Worm (Caenorhabditis elegans) whole organism, mixed stage, embryonic: ENCODE results near the gene R53.8.

ENCODE experiments used
- M03D4.4 ChIP-seq: sonication (generic microtip); optimal IDR thresholded peaks from 2 replicates; lab custom pipeline; 2017; ENCODE audit warnings: mild to moderate bottlenecking, missing genetic modification characterization, missing compliant biosample characterization
- blmp-1 ChIP-seq: fragments of 150-350 bp; optimal IDR thresholded peaks from 2 replicates; lab custom pipeline; 2014; ENCODE audit warnings: missing biosample characterization, missing genetic modification characterization
- ceh-39 ChIP-seq: fragments of 150-350 bp; optimal IDR thresholded peaks from 2 replicates; lab custom pipeline; 2014; ENCODE audit warnings: missing biosample characterization, missing genetic modification characterization
- ceh-43 ChIP-seq: fragments of 200-800 bp; sonication (Bioruptor generic); optimal IDR thresholded peaks from 2 replicates; lab custom pipeline; 2018; ENCODE audit warnings: mild to moderate bottlenecking, missing genetic modification characterization, moderate library complexity, missing compliant biosample characterization
- ceh-83 ChIP-seq: fragments of 200-800 bp; sonication (Bioruptor generic); optimal IDR thresholded peaks from 2 replicates; lab custom pipeline; 2018; ENCODE audit warnings: mild to moderate bottlenecking, missing genetic modification characterization, missing compliant biosample characterization
- ces-1 ChIP-seq: fragments of 150-350 bp; optimal IDR thresholded peaks from 2 replicates; lab custom pipeline; 2014; ENCODE audit warnings: missing biosample characterization, missing genetic modification reagents, missing genetic modification characterization
- cnd-1 ChIP-seq: fragments of 200-800 bp; sonication (Bioruptor generic); optimal IDR thresholded peaks from 2 replicates; lab custom pipeline; 2018; ENCODE audit warnings: mild to moderate bottlenecking, missing genetic modification characterization, missing compliant biosample characterization
- drap-1 ChIP-seq: fragments of 200-800 bp; sonication (Bioruptor generic); optimal IDR thresholded peaks from 3 replicates; lab custom pipeline; 2018; ENCODE audit warnings: mild to moderate bottlenecking, missing genetic modification characterization, missing compliant biosample characterization
- elt-1 ChIP-seq: sonication (generic microtip); optimal IDR thresholded peaks from 2 replicates; lab custom pipeline; 2017; ENCODE audit warnings: missing genetic modification characterization, mild to moderate bottlenecking, missing compliant biosample characterization, antibody characterized with exemption, moderate library complexity, borderline replicate concordance; ENCODE audit not compliant: insufficient read depth
- elt-3 ChIP-seq: fragments of 150-350 bp; optimal IDR thresholded peaks from 2 replicates; lab custom pipeline; 2014; ENCODE audit warnings: missing biosample characterization, missing genetic modification characterization
- flh-1 ChIP-seq: fragments of 200-800 bp; sonication (Bioruptor generic); optimal IDR thresholded peaks from 2 replicates; lab custom pipeline; 2018; ENCODE audit warnings: mild to moderate bottlenecking, missing genetic modification characterization, moderate library complexity, missing compliant biosample characterization
- ham-2 ChIP-seq: fragments of 200-800 bp; sonication (Bioruptor generic); optimal IDR thresholded peaks from 2 replicates; lab custom pipeline; 2018; ENCODE audit warnings: mild to moderate bottlenecking, missing genetic modification characterization, missing compliant biosample characterization
- hlh-1 ChIP-seq: fragments of 150-350 bp; optimal IDR thresholded peaks from 2 replicates; lab custom pipeline; 2014; ENCODE audit warnings: missing biosample characterization, missing genetic modification reagents, missing genetic modification characterization
- lin-32 ChIP-seq: fragments of 200-800 bp; sonication (Bioruptor generic); optimal IDR thresholded peaks from 2 replicates; lab custom pipeline; 2018; ENCODE audit warnings: mild to moderate bottlenecking, missing genetic modification characterization, missing compliant biosample characterization
- lsy-2 ChIP-seq: fragments of 150-350 bp; optimal IDR thresholded peaks from 2 replicates; lab custom pipeline; 2014; ENCODE audit warnings: missing biosample characterization, missing genetic modification characterization
- mep-1 ChIP-seq: fragments of 150-350 bp; optimal IDR thresholded peaks from 2 replicates; lab custom pipeline; 2017; ENCODE audit warnings: missing biosample characterization, missing genetic modification reagents, missing genetic modification characterization, inconsistent platforms
- mls-2 ChIP-seq: sonication (generic microtip); optimal IDR thresholded peaks from 2 replicates; lab custom pipeline; 2016; ENCODE audit warnings: mild to moderate bottlenecking, missing genetic modification characterization, moderate library complexity, missing compliant biosample characterization
- nhr-12 ChIP-seq: fragments of 150-350 bp; optimal IDR thresholded peaks from 2 replicates; lab custom pipeline; 2014; ENCODE audit warnings: missing biosample characterization, missing genetic modification characterization
- nhr-2 ChIP-seq: fragments of 150-350 bp; optimal IDR thresholded peaks from 2 replicates; lab custom pipeline; 2014; ENCODE audit warnings: missing biosample characterization, missing genetic modification characterization
- nhr-237 ChIP-seq: fragments of 150-350 bp; optimal IDR thresholded peaks from 2 replicates; lab custom pipeline; 2014; ENCODE audit warnings: missing biosample characterization, missing genetic modification characterization
- nhr-28 ChIP-seq: fragments of 150-350 bp; optimal IDR thresholded peaks from 2 replicates; lab custom pipeline; 2014; ENCODE audit warnings: missing biosample characterization, missing genetic modification characterization
- nhr-76 ChIP-seq: sonication (generic microtip); optimal IDR thresholded peaks from 2 replicates; lab custom pipeline; 2017; ENCODE audit warnings: missing biosample characterization, missing genetic modification characterization
- pha-4 ChIP-seq: fragments of 150-350 bp; optimal IDR thresholded peaks from 2 replicates; lab custom pipeline; 2018; ENCODE audit warnings: missing biosample characterization, missing genetic modification reagents, missing genetic modification characterization
- sem-2 ChIP-seq: fragments of 200-800 bp; sonication (Bioruptor generic); optimal IDR thresholded peaks from 2 replicates; lab custom pipeline; 2018; ENCODE audit warnings: mild to moderate bottlenecking, missing genetic modification characterization, missing compliant biosample characterization
- sptf-1 ChIP-seq: sonication (generic microtip); optimal IDR thresholded peaks from 2 replicates; lab custom pipeline; 2017; ENCODE audit warnings: mild to moderate bottlenecking, missing genetic modification characterization, moderate library complexity, missing compliant biosample characterization
- unc-120 ChIP-seq: sonication (generic microtip); optimal IDR thresholded peaks from 2 replicates; lab custom pipeline; 2017; ENCODE audit warnings: missing genetic modification characterization, missing compliant biosample characterization; ENCODE audit not compliant: poor library complexity, severe bottlenecking
- unc-39 ChIP-seq: fragments of 150-350 bp; optimal IDR thresholded peaks from 2 replicates; lab custom pipeline; 2014; ENCODE audit warnings: missing biosample characterization, missing genetic modification characterization
- unc-62 ChIP-seq: fragments of 150-350 bp; optimal IDR thresholded peaks from 2 replicates; lab custom pipeline; 2014; ENCODE audit warnings: missing biosample characterization, missing genetic modification reagents, missing genetic modification characterization
- zip-8 ChIP-seq: fragments of 150-350 bp; optimal IDR thresholded peaks from 2 replicates; lab custom pipeline; 2014; ENCODE audit warnings: missing biosample characterization, missing genetic modification characterization
- ztf-11 ChIP-seq: fragments of 150-350 bp; optimal IDR thresholded peaks from 2 replicates; lab custom pipeline; 2014; ENCODE audit warnings: missing biosample characterization, missing genetic modification characterization

R53.8 gene

DNA sequence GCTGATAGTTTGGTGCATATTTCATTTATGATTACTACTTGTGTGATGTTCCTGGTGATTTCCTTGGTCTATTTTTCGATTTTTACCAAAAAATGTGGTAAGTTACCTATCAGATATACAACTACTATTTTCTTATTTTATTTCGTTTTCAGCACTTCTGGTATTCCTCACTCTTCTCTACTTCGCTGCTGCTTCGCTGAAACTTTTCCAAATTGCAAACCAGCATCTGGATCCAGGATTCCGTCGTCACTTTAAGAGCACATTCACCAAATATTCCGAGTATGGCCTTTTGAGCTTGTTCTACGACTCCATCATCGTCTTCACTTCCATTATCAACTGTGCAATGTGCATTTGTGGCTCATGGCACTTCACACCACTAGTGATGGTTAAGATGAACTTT, 32.0 kb downstream of the R53.8 start:
- TF ChIP-seq ceh-83 (GFP tag; lab: Kevin White, UChicago) (no peak), ham-2 (GFP tag; lab: Kevin White, UChicago) (no peak), sptf-1 (tag; lab: Kevin White, UChicago) (no peak), cnd-1 (tag; lab: Kevin White, UChicago) (no peak), nhr-28 (tag; lab: Kevin White, UChicago) (no peak), mep-1 (tag; lab: Kevin White, UChicago) (no peak), M03D4.4 (no peak), zip-8 (tag; lab: Kevin White, UChicago) (no peak), ces-1 (GFP tag; lab: Kevin White, UChicago) (no peak), elt-3 (no peak), lsy-2 (no peak), hlh-1 (tag; lab: Kevin White, UChicago) (no peak), sem-2 (GFP tag; lab: Kevin White, UChicago) (no peak), ceh-39 (tag; lab: Kevin White, UChicago) (no peak), unc-62 (no peak), unc-39 (tag; lab: Kevin White, UChicago) (no peak), ztf-11 (no peak)

DNA sequence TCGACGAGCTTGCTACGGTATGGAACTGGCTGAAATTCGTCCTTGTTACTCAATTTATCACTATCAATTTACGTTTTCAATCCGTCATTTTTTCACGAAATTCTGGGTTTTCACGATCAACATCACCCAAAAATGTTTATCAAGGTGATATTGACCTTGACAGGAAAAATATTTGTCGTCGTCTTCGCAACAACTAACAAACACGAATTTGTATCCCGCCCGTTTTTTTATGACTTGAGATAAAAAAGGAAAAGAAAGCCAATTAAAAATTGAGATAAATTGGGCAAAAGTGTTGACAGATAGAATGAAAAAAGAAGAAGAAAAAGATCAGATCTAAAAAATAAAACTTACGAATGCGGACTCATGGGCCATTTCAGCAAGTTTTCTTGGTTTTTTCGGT, 34.4 kb downstream of the R53.8 start:
- TF ChIP-seq blmp-1 (tag; lab: Kevin White, UChicago) (no peak), drap-1 (GFP tag; lab: Kevin White, UChicago) (no peak), sem-2 (GFP tag; lab: Kevin White, UChicago) (no peak), ceh-43 (GFP tag; lab: Kevin White, UChicago) (no peak), nhr-76 (no peak), elt-3 (no peak), lsy-2 (no peak), cnd-1 (tag; lab: Kevin White, UChicago) (no peak), mls-2 (tag; lab: Kevin White, UChicago) (no peak), sptf-1 (tag; lab: Kevin White, UChicago) (no peak), M03D4.4 (no peak), nhr-2 (tag; lab: Kevin White, UChicago) (no peak), nhr-28 (tag; lab: Kevin White, UChicago) (no peak), ces-1 (GFP tag; lab: Kevin White, UChicago) (no peak), pha-4 (tag; lab: Kevin White, UChicago) (no peak), lin-32 (no peak), nhr-12 (tag; lab: Kevin White, UChicago) (no peak)

DNA sequence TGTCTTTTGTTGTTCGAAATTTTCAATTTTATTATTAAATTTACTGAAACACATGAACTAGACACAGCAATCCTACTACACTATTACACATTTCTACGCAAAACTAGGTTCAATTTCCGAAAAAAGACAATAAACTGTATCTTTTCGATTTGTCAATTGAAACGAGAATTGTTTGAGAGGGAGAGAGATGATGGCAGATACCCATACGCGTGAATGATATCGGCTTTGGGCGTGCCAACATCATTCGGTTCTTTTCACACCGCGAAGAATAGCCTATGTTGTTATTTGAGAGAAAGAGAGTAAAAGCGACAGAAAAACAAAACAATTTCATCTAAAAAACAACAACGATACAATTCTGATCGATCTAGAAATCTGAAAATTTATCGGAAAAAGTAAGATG, 35.2 kb downstream of the R53.8 start:
- TF ChIP-seq lsy-2, result no peak
- no peak for TF ChIP-seq ztf-11
- no peak for TF ChIP-seq lin-32
- no peak for TF ChIP-seq elt-1 (tag; lab: Kevin White, UChicago)
- TF ChIP-seq unc-120, result no peak
- no peak for TF ChIP-seq cnd-1 (tag; lab: Kevin White, UChicago)
- no peak for TF ChIP-seq pha-4 (tag; lab: Kevin White, UChicago)
- no peak for TF ChIP-seq flh-1
- no peak for TF ChIP-seq ces-1 (GFP tag; lab: Kevin White, UChicago)
- no peak for TF ChIP-seq mls-2 (tag; lab: Kevin White, UChicago)
- TF ChIP-seq mep-1 (tag; lab: Kevin White, UChicago), result no peak
- TF ChIP-seq nhr-237 (tag; lab: Kevin White, UChicago), result no peak
- TF ChIP-seq sem-2 (GFP tag; lab: Kevin White, UChicago), result no peak

DNA sequence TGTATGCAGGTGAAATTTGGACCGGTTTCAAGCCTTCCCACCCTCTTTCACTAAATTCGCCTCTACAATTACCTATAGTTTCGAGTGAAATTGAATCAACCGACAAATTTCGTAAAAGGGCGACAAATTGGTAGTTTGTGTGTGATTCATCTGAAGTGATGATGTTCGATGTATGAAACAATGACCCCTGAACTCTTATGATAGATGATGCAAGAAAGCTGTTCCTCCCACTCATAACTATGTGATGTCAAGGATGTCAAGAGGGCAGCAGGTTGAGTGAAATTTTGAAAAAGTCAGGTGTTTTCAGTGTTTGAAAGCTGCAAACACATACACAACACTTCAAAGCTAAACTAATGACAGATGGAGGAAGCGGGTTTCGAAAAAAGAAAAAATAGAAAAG, 36.0 kb downstream of the R53.8 start:
- no peak for TF ChIP-seq lsy-2
- no peak for TF ChIP-seq mls-2 (tag; lab: Kevin White, UChicago)
- TF ChIP-seq ces-1 (GFP tag; lab: Kevin White, UChicago), result no peak
- TF ChIP-seq sem-2 (GFP tag; lab: Kevin White, UChicago), result no peak
- no peak for TF ChIP-seq nhr-28 (tag; lab: Kevin White, UChicago)
- TF ChIP-seq pha-4 (tag; lab: Kevin White, UChicago), result no peak
- TF ChIP-seq nhr-2 (tag; lab: Kevin White, UChicago), result no peak
- TF ChIP-seq ham-2 (GFP tag; lab: Kevin White, UChicago), result no peak
- TF ChIP-seq lin-32, result no peak
- TF ChIP-seq ceh-39 (tag; lab: Kevin White, UChicago), result no peak

DNA sequence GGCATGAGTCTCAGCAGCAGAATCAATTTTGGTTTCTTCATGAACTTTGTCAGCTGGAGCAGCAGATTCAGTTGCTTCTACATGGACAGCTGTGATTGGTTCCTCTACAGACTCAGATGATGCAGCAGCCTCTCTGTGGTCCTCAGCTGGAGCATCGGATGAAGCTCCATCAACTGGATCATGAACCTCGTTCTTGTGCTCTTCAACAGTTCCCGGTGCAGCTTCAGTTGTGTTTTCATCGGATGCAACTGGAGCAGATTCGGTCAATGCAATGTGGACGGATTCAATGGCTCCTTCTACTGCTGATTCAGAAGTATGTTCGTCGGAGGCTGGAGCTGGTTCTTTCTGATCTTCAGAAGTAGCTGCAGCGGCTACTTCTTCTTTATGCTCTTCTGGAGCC, 37.9 kb downstream of the R53.8 start:
- TF ChIP-seq nhr-12 (tag; lab: Kevin White, UChicago) (no peak), pha-4 (tag; lab: Kevin White, UChicago) (no peak)
